Fruit fly (Drosophila melanogaster) whole organism, embryonic: ENCODE results near the gene CG13403.

ENCODE experiments used
- CG10209 ChIP-seq: fragments of 200-800 bp; sonication (Bioruptor generic); optimal IDR thresholded peaks from 3 replicates; lab custom pipeline; 2017; ENCODE audit warnings: missing biosample characterization, mild to moderate bottlenecking, missing genetic modification characterization, missing genetic modification reagents
- CG2129 ChIP-seq: fragments of 200-800 bp; sonication (Bioruptor generic); IDR thresholded peaks from 2 replicates; pipeline ENCODE4 v1.3.6; 2022; ENCODE audit warnings: missing biosample characterization, missing genetic modification characterization; ENCODE audit not compliant: partially characterized antibody
- Hr78 ChIP-seq, 2 experiments: fragments of 200-800 bp in 1 of 2; fragments of >200 bp in 1 of 2; sonication (Bioruptor generic) in 1 of 2; optimal IDR thresholded peaks; 2 replicates each; lab custom pipeline; 2017 to 2019; ENCODE audit warnings: missing biosample characterization in 2 of 2, missing genetic modification characterization in 2 of 2, mild to moderate bottlenecking in 1 of 2, moderate library complexity in 1 of 2
- Lim3 ChIP-seq: fragments of 200-800 bp; sonication (Bioruptor generic); IDR thresholded peaks from 2 replicates; pipeline ENCODE4 v1.3.6; 2022; ENCODE audit warnings: missing biosample characterization, missing genetic modification characterization
- Spps ChIP-seq: fragments of 200-800 bp; sonication (Bioruptor generic); optimal IDR thresholded peaks from 2 replicates; lab custom pipeline; 2018; ENCODE audit warnings: missing biosample characterization, mild to moderate bottlenecking, missing genetic modification characterization
- Xbp1 ChIP-seq: fragments of 200-800 bp; sonication (Bioruptor generic); optimal IDR thresholded peaks from 3 replicates; lab custom pipeline; 2016; ENCODE audit warnings: missing biosample characterization, mild to moderate bottlenecking, missing genetic modification characterization
- ind ChIP-seq: fragments of 200-800 bp; sonication (Bioruptor generic); optimal IDR thresholded peaks from 3 replicates; lab custom pipeline; 2016; ENCODE audit warnings: missing biosample characterization, missing genetic modification characterization
- mirr ChIP-seq: fragments of 200-800 bp; sonication (Bioruptor generic); optimal IDR thresholded peaks from 3 replicates; lab custom pipeline; 2018; ENCODE audit warnings: missing biosample characterization, mild to moderate bottlenecking, missing genetic modification characterization
- twi ChIP-seq: fragments of 200-800 bp; optimal IDR thresholded peaks from 2 replicates; lab custom pipeline; 2019; ENCODE audit warnings: missing biosample characterization, mild to moderate bottlenecking, missing genetic modification characterization, moderate library complexity

DNA sequence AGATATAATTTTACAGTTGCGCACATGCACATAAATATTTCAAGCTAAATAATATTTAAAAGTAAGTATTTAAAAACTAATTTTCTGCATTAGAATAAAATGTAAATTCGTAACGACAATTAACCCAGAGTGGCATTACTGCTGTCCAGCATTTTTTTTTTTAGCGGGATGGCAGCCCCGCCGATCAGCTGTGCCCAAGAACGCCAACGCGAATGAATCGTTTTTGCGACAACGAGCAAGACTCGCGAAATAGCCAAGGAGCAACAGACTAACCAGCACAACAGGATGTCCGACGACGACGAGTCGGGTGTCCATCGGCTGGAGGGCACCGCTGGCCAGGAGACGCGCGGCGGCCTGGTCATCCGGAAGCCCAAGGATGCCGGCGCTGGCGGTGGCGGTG, 9.4 kb upstream of the CG13403 start, which contains the start of gene Prp16:
- no peak for TF ChIP-seq twi (tag; lab: Kevin White, UChicago)
- TF ChIP-seq CG10209 (GFP tag; lab: Kevin White, UChicago) = no peak
- TF ChIP-seq Lim3 (GFP tag; lab: Robert Waterston, UW) = no peak
- TF ChIP-seq CG2129 = no peak
- no peak for TF ChIP-seq Spps
- no peak for TF ChIP-seq mirr (GFP tag; lab: Kevin White, UChicago)
- TF ChIP-seq ind (GFP tag; lab: Kevin White, UChicago) = no peak
- TF ChIP-seq Hr78 (GFP tag; optimal IDR thresholded peaks at IDR 0.05; lab: Kevin White, UChicago) = no peak
- no peak for TF ChIP-seq Xbp1 (GFP tag; lab: Kevin White, UChicago)
